Fruit fly (Drosophila melanogaster) whole organism: Measurements from ENCODE around the gene CG13116.
A peak's percentile ranks its signal among the peaks of the same experiment; 100 is the strongest.

ENCODE experiments used
- CG8478 ChIP-seq: fragments of >200 bp; optimal IDR thresholded peaks from 2 replicates; lab custom pipeline; 2018; ENCODE audit warnings: inconsistent platforms
- Dll ChIP-seq: fragments of >200 bp; optimal IDR thresholded peaks from 2 replicates; lab custom pipeline; 2017
- EcR ChIP-seq, 2 experiments: fragments of >200 bp; optimal IDR thresholded peaks; 2 replicates each; lab custom pipeline; 2017; ENCODE audit warnings: missing biosample characterization in 2 of 2, missing genetic modification characterization in 2 of 2, missing genetic modification reagents in 2 of 2
- pan ChIP-seq: fragments of >200 bp; optimal IDR thresholded peaks from 2 replicates; lab custom pipeline; 2017
- psq ChIP-seq: fragments of >200 bp; optimal IDR thresholded peaks from 2 replicates; lab custom pipeline; 2017
- usp ChIP-seq: fragments of >200 bp; optimal IDR thresholded peaks from 2 replicates; lab custom pipeline; 2017; ENCODE audit warnings: missing biosample characterization, missing genetic modification characterization, mixed read lengths

Gene CG13116

dm6 chr2L:9746236-9747225 lies 16.8 kb downstream of the CG13116 start, which contains the start of gene Nckx30C:
Gene Nckx30C, minus strand, starts transcription at chr2L:9746495.
- TF ChIP-seq EcR (GFP tag; optimal IDR thresholded peaks at IDR 0.05; lab: Kevin White, UChicago) (no peak), pan (lab: Kevin White, UChicago) (no peak), Dll (lab: Kevin White, UChicago) (no peak), CG8478 (lab: Kevin White, UChicago) (no peak), usp (GFP tag; lab: Kevin White, UChicago) (no peak), psq (no peak)

- TF ChIP-seq EcR (GFP tag; optimal IDR thresholded peaks at IDR 0.05; lab: Kevin White, UChicago): no peak
- TF ChIP-seq usp (GFP tag; lab: Kevin White, UChicago): no peak
- no peak for TF ChIP-seq pan (lab: Kevin White, UChicago)
- TF ChIP-seq CG8478 (lab: Kevin White, UChicago): no peak
- no peak for TF ChIP-seq Dll (lab: Kevin White, UChicago)
- no peak for TF ChIP-seq psq
Observed at dm6 chr2L:9749745-9750144, 20.0 kb downstream of the CG13116 start, which contains the start of gene Cyp4e3. Gene Cyp4e3, minus strand, starts transcription at chr2L:9750071.

- TF ChIP-seq psq (no peak), EcR (GFP tag; optimal IDR thresholded peaks at IDR 0.05; lab: Kevin White, UChicago) (no peak), pan (lab: Kevin White, UChicago) (no peak), usp (GFP tag; lab: Kevin White, UChicago) (no peak), Dll (lab: Kevin White, UChicago) (no peak), CG8478 (lab: Kevin White, UChicago) (no peak)
Observed at dm6 chr2L:9753357-9753756, 23.6 kb downstream of the CG13116 start.

- no peak for TF ChIP-seq Dll (lab: Kevin White, UChicago)
- TF ChIP-seq pan (lab: Kevin White, UChicago): no peak
- no peak for TF ChIP-seq usp (GFP tag; lab: Kevin White, UChicago)
- no peak for TF ChIP-seq psq
- TF ChIP-seq CG8478 (lab: Kevin White, UChicago): no peak
Observed at dm6 chr2L:9754817-9755216, 25.1 kb downstream of the CG13116 start.

dm6 chr2L:9757990-9758814 lies 28.5 kb downstream of the CG13116 start, which contains the start of gene zf30C:
Gene zf30C, plus strand, starts transcription at chr2L:9758342.
- TF ChIP-seq Dll (lab: Kevin White, UChicago) (no peak), usp (GFP tag; lab: Kevin White, UChicago) (no peak), EcR (GFP tag; optimal IDR thresholded peaks at IDR 0.05; lab: Kevin White, UChicago) (no peak), psq (no peak), pan (lab: Kevin White, UChicago) (no peak), CG8478 (lab: Kevin White, UChicago) (no peak)

- no peak for TF ChIP-seq EcR (GFP tag; optimal IDR thresholded peaks at IDR 0.05; lab: Kevin White, UChicago)
- no peak for TF ChIP-seq CG8478 (lab: Kevin White, UChicago)
- TF ChIP-seq pan (lab: Kevin White, UChicago): no peak
- TF ChIP-seq Dll (lab: Kevin White, UChicago): no peak
- TF ChIP-seq psq: no peak
- TF ChIP-seq usp (GFP tag; lab: Kevin White, UChicago): no peak
Observed at dm6 chr2L:9758856-9759255, 29.1 kb downstream of the CG13116 start.

- no peak for TF ChIP-seq psq
- peak in 1 of 2 experiments; percentile 95 for TF ChIP-seq EcR (GFP tag; optimal IDR thresholded peaks at IDR 0.05; lab: Kevin White, UChicago)
- no peak for TF ChIP-seq usp (GFP tag; lab: Kevin White, UChicago)
- TF ChIP-seq CG8478 (lab: Kevin White, UChicago): no peak
- no peak for TF ChIP-seq Dll (lab: Kevin White, UChicago)
- no peak for TF ChIP-seq pan (lab: Kevin White, UChicago)
Observed at dm6 chr2L:9763212-9763869, 33.6 kb downstream of the CG13116 start, which contains the start of the genes Taf11 and und. Gene Taf11, minus strand, starts transcription at chr2L:9763262. Gene und, plus strand, starts transcription at chr2L:9763369.

- TF ChIP-seq Dll (lab: Kevin White, UChicago) (no peak), usp (GFP tag; lab: Kevin White, UChicago) (no peak), EcR (GFP tag; optimal IDR thresholded peaks at IDR 0.05; lab: Kevin White, UChicago) (no peak), pan (lab: Kevin White, UChicago) (no peak), psq (no peak), CG8478 (lab: Kevin White, UChicago) (no peak)
Observed at dm6 chr2L:9766758-9767157, 37.0 kb downstream of the CG13116 start, which contains the start of gene CG4017. Gene CG4017, plus strand, starts transcription at chr2L:9767058.

- TF ChIP-seq psq (no peak), CG8478 (lab: Kevin White, UChicago) (no peak), Dll (lab: Kevin White, UChicago) (no peak), usp (GFP tag; lab: Kevin White, UChicago) (no peak), pan (lab: Kevin White, UChicago) (no peak), EcR (GFP tag; optimal IDR thresholded peaks at IDR 0.05; lab: Kevin White, UChicago) (no peak)
Observed at dm6 chr2L:9768735-9769134, 39.0 kb downstream of the CG13116 start, which contains the start of gene CG17633. Gene CG17633, plus strand, starts transcription at chr2L:9769060.

dm6 chr2L:9770896-9771295 lies 41.2 kb downstream of the CG13116 start, which contains the start of gene ppk18:
Gene ppk18, minus strand, starts transcription at chr2L:9770996.
- TF ChIP-seq Dll (lab: Kevin White, UChicago) (no peak), EcR (GFP tag; optimal IDR thresholded peaks at IDR 0.05; lab: Kevin White, UChicago) (no peak), pan (lab: Kevin White, UChicago) (no peak), psq (no peak)
